Worm (Caenorhabditis elegans) whole organism, young adult: ENCODE data around the gene tsp-8.

Experiments used
- F57C9.4 ChIP-seq: sonication (generic microtip); optimal IDR thresholded peaks from 2 replicates; lab custom pipeline; 2017; ENCODE audit warnings: mild to moderate bottlenecking, missing genetic modification characterization, missing compliant biosample characterization
- ccch-3 ChIP-seq: fragments of 200-800 bp; sonication (Bioruptor generic); optimal IDR thresholded peaks from 2 replicates; lab custom pipeline; 2018; ENCODE audit warnings: mild to moderate bottlenecking, missing genetic modification characterization, missing compliant biosample characterization

ce11 chrX:14724935-14725334 is 4.4 kb downstream of the tsp-8 start:
- TF ChIP-seq ccch-3 (GFP tag; lab: Kevin White, UChicago) (no peak), F57C9.4 (tag; lab: Kevin White, UChicago) (no peak)
